Worm (Caenorhabditis elegans): ENCODE results near the gene F46C8.3.

DNA sequence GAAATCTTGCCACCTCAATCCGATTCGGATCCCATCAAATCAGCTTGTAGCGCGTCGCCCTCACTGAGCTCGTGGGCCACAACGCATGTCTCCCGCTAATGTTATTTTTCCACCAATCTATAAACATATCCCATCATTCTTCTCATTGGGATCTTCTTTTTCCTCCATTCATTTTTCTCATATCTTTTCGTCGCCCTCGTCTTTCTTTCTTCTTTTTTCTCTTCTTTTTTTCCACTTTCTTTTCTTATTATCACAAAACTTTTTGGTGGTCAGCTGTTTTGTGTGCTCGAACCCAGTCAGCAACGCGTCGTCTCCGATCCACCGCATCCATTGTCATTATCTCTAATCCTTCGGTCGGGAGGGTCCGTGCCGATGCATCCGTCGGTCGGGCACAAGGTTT, 1.6 kb upstream of the F46C8.3 start:
- TF ChIP-seq nhr-237 (tag; optimal IDR thresholded peaks at IDR 0.05) (no peak), ztf-11 (tag; optimal IDR thresholded peaks at IDR 0.05) (no peak), R02D3.7 (tag; optimal IDR thresholded peaks at IDR 0.05) (no peak)

Data from whole organism, L3 larva.